Fruit fly (Drosophila melanogaster) whole organism, embryonic: ENCODE data around the gene Cda5.

ENCODE experiments used
- Abd-B ChIP-seq: fragments of 200-800 bp; sonication (Bioruptor generic); optimal IDR thresholded peaks from 2 replicates; lab custom pipeline; 2018; ENCODE audit warnings: missing biosample characterization, mild to moderate bottlenecking, missing genetic modification characterization, moderate library complexity
- Ada2b ChIP-seq: fragments of 200-800 bp; sonication (Bioruptor generic); IDR thresholded peaks from 2 replicates; pipeline ENCODE4 v1.3.6; 2022; ENCODE audit warnings: missing biosample characterization, missing genetic modification characterization
- CG10366 ChIP-seq: fragments of 200-800 bp; sonication (Bioruptor generic); IDR thresholded peaks from 2 replicates; pipeline ENCODE4 v1.3.6; 2022; ENCODE audit warnings: missing biosample characterization, missing genetic modification characterization
- CG12219 ChIP-seq: fragments of 200-800 bp; sonication (Bioruptor generic); optimal IDR thresholded peaks from 3 replicates; lab custom pipeline; 2018; ENCODE audit warnings: missing biosample characterization, mild to moderate bottlenecking, missing genetic modification characterization
- CG12236 ChIP-seq: fragments of 200-800 bp; sonication (Bioruptor generic); optimal IDR thresholded peaks from 2 replicates; lab custom pipeline; 2016; ENCODE audit warnings: missing biosample characterization, missing genetic modification characterization
- CG12942 ChIP-seq: fragments of 200-800 bp; sonication (Bioruptor generic); optimal IDR thresholded peaks from 3 replicates; lab custom pipeline; 2016; ENCODE audit warnings: missing biosample characterization, missing genetic modification characterization
- CG15073 ChIP-seq: fragments of 200-800 bp; sonication (Bioruptor generic); optimal IDR thresholded peaks from 2 replicates; lab custom pipeline; 2016; ENCODE audit warnings: missing biosample characterization, missing genetic modification characterization
- CG17829 ChIP-seq: fragments of 200-800 bp; optimal IDR thresholded peaks from 2 replicates; lab custom pipeline; 2019; ENCODE audit warnings: missing biosample characterization, mild to moderate bottlenecking, missing genetic modification characterization, moderate library complexity
- CG2120 ChIP-seq: fragments of 200-800 bp; sonication (Bioruptor generic); optimal IDR thresholded peaks from 3 replicates; lab custom pipeline; 2016; ENCODE audit warnings: missing biosample characterization, missing genetic modification characterization
- CG2129 ChIP-seq: fragments of 200-800 bp; sonication (Bioruptor generic); IDR thresholded peaks from 2 replicates; pipeline ENCODE4 v1.3.6; 2022; ENCODE audit warnings: missing biosample characterization, missing genetic modification characterization; ENCODE audit not compliant: partially characterized antibody
- CG2712 ChIP-seq: fragments of 200-800 bp; optimal IDR thresholded peaks from 3 replicates; lab custom pipeline; 2019; ENCODE audit warnings: missing biosample characterization, mild to moderate bottlenecking, missing genetic modification characterization, moderate library complexity
- CG3065 ChIP-seq: fragments of 200-800 bp; sonication (Bioruptor generic); optimal IDR thresholded peaks from 2 replicates; lab custom pipeline; 2016; ENCODE audit warnings: missing biosample characterization, missing genetic modification characterization
- CG32767 ChIP-seq: fragments of 200-800 bp; sonication (Bioruptor generic); IDR thresholded peaks from 2 replicates; pipeline ENCODE4 v1.3.6; 2022; ENCODE audit warnings: missing biosample characterization, missing genetic modification characterization
- CG3281 ChIP-seq: fragments of 200-800 bp; sonication (Bioruptor generic); optimal IDR thresholded peaks from 3 replicates; lab custom pipeline; 2017; ENCODE audit warnings: missing biosample characterization, mild to moderate bottlenecking, missing genetic modification characterization
- CG4707 ChIP-seq: fragments of 200-800 bp; sonication (Bioruptor generic); optimal IDR thresholded peaks from 2 replicates; lab custom pipeline; 2018; ENCODE audit warnings: missing biosample characterization, mild to moderate bottlenecking, missing genetic modification characterization, moderate library complexity
- CG4820 ChIP-seq: fragments of 200-800 bp; sonication (Bioruptor generic); optimal IDR thresholded peaks from 3 replicates; lab custom pipeline; 2016; ENCODE audit warnings: missing biosample characterization, missing genetic modification characterization
- CG7271 ChIP-seq: fragments of 200-800 bp; sonication (Bioruptor generic); optimal IDR thresholded peaks from 2 replicates; lab custom pipeline; 2018; ENCODE audit warnings: missing biosample characterization, mild to moderate bottlenecking, missing genetic modification characterization, moderate library complexity
- CG7928 ChIP-seq: fragments of 200-800 bp; sonication (Bioruptor generic); optimal IDR thresholded peaks from 2 replicates; lab custom pipeline; 2017; ENCODE audit warnings: missing biosample characterization, mild to moderate bottlenecking, missing genetic modification characterization
- CG8290 ChIP-seq, 3 experiments: fragments of 200-800 bp; sonication (Bioruptor generic); optimal IDR thresholded peaks; 2 replicates each; lab custom pipeline; 2016 to 2019; ENCODE audit warnings: missing biosample characterization in 3 of 3, missing genetic modification characterization in 3 of 3, mild to moderate bottlenecking in 2 of 3, moderate library complexity in 1 of 3
- CG8388 ChIP-seq: fragments of 200-800 bp; sonication (Bioruptor generic); optimal IDR thresholded peaks from 2 replicates; lab custom pipeline; 2019; ENCODE audit warnings: missing biosample characterization, mild to moderate bottlenecking, missing genetic modification characterization, moderate library complexity
- Ets65A ChIP-seq: fragments of 200-800 bp; sonication (Bioruptor generic); peaks from one replicate; lab custom pipeline; 2016; ENCODE audit warnings: missing biosample characterization, missing genetic modification characterization
- Ets97D ChIP-seq: fragments of 200-800 bp; sonication (Bioruptor generic); optimal IDR thresholded peaks from 3 replicates; lab custom pipeline; 2016; ENCODE audit warnings: missing biosample characterization, missing genetic modification characterization
- HHEX ChIP-seq: fragments of 200-800 bp; sonication (Bioruptor generic); optimal IDR thresholded peaks from 3 replicates; lab custom pipeline; 2017; ENCODE audit warnings: missing biosample characterization, mild to moderate bottlenecking, missing genetic modification characterization, missing genetic modification reagents
- Ravus ChIP-seq: fragments of 200-800 bp; sonication (Bioruptor generic); IDR thresholded peaks from 2 replicates; pipeline ENCODE4 v1.3.6; 2022; ENCODE audit warnings: missing biosample characterization, missing genetic modification characterization
- Rfx ChIP-seq: fragments of 200-800 bp; sonication (Bioruptor generic); IDR thresholded peaks from 2 replicates; pipeline ENCODE4 v1.3.6; 2022; ENCODE audit warnings: missing biosample characterization, missing genetic modification characterization
- Scr ChIP-seq: fragments of 200-800 bp; sonication (Bioruptor generic); IDR thresholded peaks from 2 replicates; pipeline ENCODE4 v1.3.6; 2022; ENCODE audit warnings: missing biosample characterization, missing genetic modification characterization; ENCODE audit not compliant: partially characterized antibody
- ab ChIP-seq: fragments of 200-800 bp; sonication (Bioruptor generic); optimal IDR thresholded peaks from 2 replicates; lab custom pipeline; 2016; ENCODE audit warnings: missing biosample characterization, missing genetic modification characterization
- abd-A ChIP-seq: fragments of 200-800 bp; sonication (Bioruptor generic); optimal IDR thresholded peaks from 3 replicates; lab custom pipeline; 2019; ENCODE audit warnings: missing biosample characterization, mild to moderate bottlenecking, missing genetic modification characterization, moderate library complexity
- aop ChIP-seq: fragments of 200-800 bp; sonication (Bioruptor generic); IDR thresholded peaks from 2 replicates; pipeline ENCODE4 v1.3.6; 2022; ENCODE audit warnings: missing biosample characterization, missing genetic modification characterization
- ase ChIP-seq: fragments of 200-800 bp; sonication (Bioruptor generic); IDR thresholded peaks from 3 replicates; pipeline ENCODE4 v1.3.6; 2022; ENCODE audit warnings: missing biosample characterization, missing genetic modification characterization
- bowl ChIP-seq: fragments of 200-800 bp; sonication (Bioruptor generic); IDR thresholded peaks from 2 replicates; pipeline ENCODE4 v1.3.6; 2022; ENCODE audit warnings: missing biosample characterization, missing genetic modification characterization
- crp ChIP-seq, 2 experiments: fragments of 200-800 bp; sonication (Bioruptor generic); optimal IDR thresholded peaks; 2 replicates in 1 of 2; 3 replicates in 1 of 2; lab custom pipeline; 2017; ENCODE audit warnings: missing biosample characterization in 2 of 2, missing genetic modification characterization in 2 of 2, mild to moderate bottlenecking in 1 of 2, moderate library complexity in 1 of 2
- dmrt99B ChIP-seq: fragments of 200-800 bp; sonication (Bioruptor generic); optimal IDR thresholded peaks from 2 replicates; lab custom pipeline; 2018; ENCODE audit warnings: missing biosample characterization, mild to moderate bottlenecking, missing genetic modification characterization, moderate library complexity
- dpn ChIP-seq, 2 experiments: fragments of 200-800 bp; sonication (Bioruptor generic); optimal IDR thresholded peaks; 3 replicates each; lab custom pipeline; 2016; ENCODE audit warnings: missing biosample characterization in 2 of 2, missing genetic modification characterization in 2 of 2
- emc ChIP-seq: fragments of 200-800 bp; sonication (Bioruptor generic); optimal IDR thresholded peaks from 2 replicates; lab custom pipeline; 2016; ENCODE audit warnings: missing biosample characterization, missing genetic modification characterization
- eve ChIP-seq, 2 experiments: fragments of >200 bp; optimal IDR thresholded peaks; 2 replicates each; lab custom pipeline; 2017; ENCODE audit warnings: missing biosample characterization in 2 of 2, missing genetic modification characterization in 2 of 2
- ewg ChIP-seq: fragments of 200-800 bp; sonication (Bioruptor generic); optimal IDR thresholded peaks from 3 replicates; lab custom pipeline; 2017; ENCODE audit warnings: mild to moderate bottlenecking, missing biosample characterization, missing genetic modification reagents, missing genetic modification characterization
- fd3F ChIP-seq: fragments of 200-800 bp; sonication (Bioruptor generic); optimal IDR thresholded peaks from 2 replicates; lab custom pipeline; 2018; ENCODE audit warnings: missing biosample characterization, mild to moderate bottlenecking, missing genetic modification characterization, moderate library complexity
- grau ChIP-seq: fragments of 200-800 bp; optimal IDR thresholded peaks from 3 replicates; lab custom pipeline; 2019; ENCODE audit warnings: missing biosample characterization, mild to moderate bottlenecking, missing genetic modification characterization, moderate library complexity
- gro ChIP-seq: fragments of 200-800 bp; sonication (Bioruptor generic); optimal IDR thresholded peaks from 2 replicates; lab custom pipeline; 2016; ENCODE audit warnings: missing biosample characterization, missing genetic modification characterization
- gsb ChIP-seq: fragments of 200-800 bp; sonication (Bioruptor generic); IDR thresholded peaks from 2 replicates; pipeline ENCODE4 v1.3.6; 2022; ENCODE audit warnings: missing biosample characterization, missing genetic modification characterization
- insv ChIP-seq, 2 experiments: fragments of 200-800 bp; sonication (Bioruptor generic); optimal IDR thresholded peaks; 3 replicates each; lab custom pipeline; 2016 to 2018; ENCODE audit warnings: missing biosample characterization in 2 of 2, missing genetic modification characterization in 2 of 2
- kni ChIP-seq: fragments of 200-800 bp; sonication (Bioruptor generic); optimal IDR thresholded peaks from 3 replicates; lab custom pipeline; 2017; ENCODE audit warnings: mild to moderate bottlenecking, missing biosample characterization, missing genetic modification reagents, missing genetic modification characterization
- lmd ChIP-seq: fragments of 200-800 bp; sonication (Bioruptor generic); IDR thresholded peaks from 2 replicates; pipeline ENCODE4 v1.3.6; 2022; ENCODE audit warnings: missing biosample characterization, missing genetic modification characterization
- mirr ChIP-seq: fragments of 200-800 bp; sonication (Bioruptor generic); optimal IDR thresholded peaks from 3 replicates; lab custom pipeline; 2018; ENCODE audit warnings: missing biosample characterization, mild to moderate bottlenecking, missing genetic modification characterization
- p53 ChIP-seq: fragments of 200-800 bp; sonication (Bioruptor generic); optimal IDR thresholded peaks from 2 replicates; lab custom pipeline; 2016; ENCODE audit warnings: missing biosample characterization, missing genetic modification characterization
- psq ChIP-seq: fragments of 200-800 bp; sonication (Bioruptor generic); optimal IDR thresholded peaks from 2 replicates; lab custom pipeline; 2017; ENCODE audit warnings: missing biosample characterization, missing genetic modification characterization
- ranshi ChIP-seq: fragments of 200-800 bp; sonication (Bioruptor generic); IDR thresholded peaks from 2 replicates; pipeline ENCODE4 v1.3.6; 2022; ENCODE audit warnings: missing biosample characterization, missing genetic modification characterization
- schlank ChIP-seq: fragments of 200-800 bp; sonication (Bioruptor generic); optimal IDR thresholded peaks from 2 replicates; lab custom pipeline; 2018; ENCODE audit warnings: missing biosample characterization, mild to moderate bottlenecking, missing genetic modification characterization
- tx ChIP-seq: fragments of 200-800 bp; sonication (Bioruptor generic); optimal IDR thresholded peaks from 2 replicates; lab custom pipeline; 2016; ENCODE audit warnings: missing biosample characterization, missing genetic modification characterization
- unpg ChIP-seq: fragments of 200-800 bp; sonication (Bioruptor generic); optimal IDR thresholded peaks from 3 replicates; lab custom pipeline; 2018; ENCODE audit warnings: missing biosample characterization, mild to moderate bottlenecking, missing genetic modification characterization, moderate library complexity
- wdn ChIP-seq: fragments of 200-800 bp; sonication (Bioruptor generic); IDR thresholded peaks from 2 replicates; pipeline ENCODE4 v1.3.6; 2022; ENCODE audit warnings: missing biosample characterization, missing genetic modification characterization

Gene Cda5

dm6 chr2L:81198-81597 is 16.0 kb upstream of the Cda5 start (continued):
- TF ChIP-seq psq (GFP tag; lab: Kevin White, UChicago) (no peak), CG17829 (tag; lab: Kevin White, UChicago) (no peak), emc (no peak), CG8388 (GFP tag; lab: Kevin White, UChicago) (no peak), CG2129 (GFP tag; lab: Robert Waterston, UW) (no peak), CG12219 (GFP tag; lab: Kevin White, UChicago) (peak; percentile 50), HHEX (GFP tag; lab: Kevin White, UChicago) (peak; percentile 58), ab (no peak), CG4820 (GFP tag; lab: Kevin White, UChicago) (no peak), fd3F (GFP tag; lab: Kevin White, UChicago) (no peak), CG7271 (no peak), mirr (GFP tag; lab: Kevin White, UChicago) (peak; percentile 19), Scr (no peak), ranshi (GFP tag; lab: Robert Waterston, UW) (no peak), CG2120 (no peak), dpn (GFP tag; optimal IDR thresholded peaks at IDR 0.05; lab: Kevin White, UChicago) (no peak), CG2712 (tag; lab: Kevin White, UChicago) (no peak), Ada2b (GFP tag; lab: Robert Waterston, UW) (no peak), crp (GFP tag; optimal IDR thresholded peaks at IDR 0.05; lab: Kevin White, UChicago) (no peak), CG12236 (GFP tag; lab: Kevin White, UChicago) (no peak), gro (no peak), abd-A (tag; lab: Kevin White, UChicago) (no peak), bowl (no peak), grau (tag; lab: Kevin White, UChicago) (no peak), CG3065 (no peak), eve (GFP tag; optimal IDR thresholded peaks at IDR 0.05; lab: Kevin White, UChicago) (no peak), dmrt99B (tag; lab: Kevin White, UChicago) (peak; percentile 28), Ets97D (GFP tag; lab: Kevin White, UChicago) (no peak), Rfx (GFP tag; lab: Robert Waterston, UW) (no peak), unpg (GFP tag; lab: Kevin White, UChicago) (peak; percentile 47), aop (no peak), wdn (GFP tag; lab: Robert Waterston, UW) (no peak), ewg (GFP tag; lab: Kevin White, UChicago) (peak; percentile 6), Abd-B (no peak), p53 (no peak), Ets65A (GFP tag; lab: Kevin White, UChicago) (no peak), gsb (GFP tag; lab: Robert Waterston, UW) (no peak), CG15073 (GFP tag; lab: Kevin White, UChicago) (no peak), ase (GFP tag; lab: Robert Waterston, UW) (no peak), insv (GFP tag; optimal IDR thresholded peaks at IDR 0.05; lab: Kevin White, UChicago) (peak in 1 of 2 experiments; percentile 5), CG7928 (GFP tag; lab: Kevin White, UChicago) (no peak), lmd (no peak), CG4707 (peak; percentile 35), tx (GFP tag; lab: Kevin White, UChicago) (no peak), CG32767 (GFP tag; lab: Robert Waterston, UW) (no peak), schlank (tag; lab: Kevin White, UChicago) (peak; percentile 12), CG10366 (no peak), CG8290 (GFP tag; optimal IDR thresholded peaks at IDR 0.05; lab: Kevin White, UChicago) (no peak), CG8290 (tag; optimal IDR thresholded peaks at IDR 0.05; lab: Kevin White, UChicago) (peak in 1 of 2 experiments; percentile 52), CG12942 (GFP tag; lab: Kevin White, UChicago) (no peak), Ravus (GFP tag; lab: Robert Waterston, UW) (no peak), kni (GFP tag; lab: Kevin White, UChicago) (peak; percentile 4), CG3281 (GFP tag; lab: Kevin White, UChicago) (peak; percentile 63)
